Worm (Caenorhabditis elegans): ENCODE results near the gene ZK930.2.

DNA sequence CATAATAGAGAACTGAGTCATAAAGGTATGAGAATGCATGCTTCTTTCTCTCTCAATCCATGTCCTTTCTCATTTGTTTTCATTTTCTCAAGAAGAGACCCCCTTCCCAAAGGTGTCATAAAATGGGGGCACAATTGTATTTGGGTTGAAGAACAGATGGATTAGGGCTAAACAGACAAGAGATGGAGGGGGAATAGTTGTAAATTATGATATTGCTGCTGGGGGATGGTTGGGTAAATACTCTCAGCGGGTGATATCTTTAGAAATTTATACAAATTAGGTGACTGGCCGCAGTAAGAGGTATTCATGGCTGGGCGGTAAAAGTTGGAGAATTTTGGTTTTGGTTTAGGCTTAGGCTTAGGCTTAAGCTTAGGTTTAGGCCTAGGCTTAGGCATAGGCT lies 11.8 kb upstream of the ZK930.2 start:
- TF ChIP-seq egl-27 (tag; optimal IDR thresholded peaks at IDR 0.05) = no peak
- TF ChIP-seq dpl-1 (GFP tag; optimal IDR thresholded peaks at IDR 0.05) = no peak

All from whole organism, L1 larva.